Worm (Caenorhabditis elegans) whole organism, L1 larva: ENCODE measurements around the gene ceh-83.

Experiments used
- C34B4.2 ChIP-seq: sonication (generic microtip); optimal IDR thresholded peaks from 2 replicates; lab custom pipeline; 2017; ENCODE audit warnings: mild to moderate bottlenecking, missing genetic modification characterization, missing compliant biosample characterization
- F16B12.6 ChIP-seq: fragments of 150-350 bp; optimal IDR thresholded peaks from 2 replicates; lab custom pipeline; 2014; ENCODE audit warnings: missing biosample characterization, missing genetic modification characterization
- ama-1 ChIP-seq: fragments of 150-350 bp; optimal IDR thresholded peaks from 2 replicates; lab custom pipeline; 2014
- ceh-63 ChIP-seq: fragments of 200-800 bp; sonication (Bioruptor generic); optimal IDR thresholded peaks from 2 replicates; lab custom pipeline; 2018; ENCODE audit warnings: mild to moderate bottlenecking, missing genetic modification characterization, missing compliant biosample characterization
- ceh-8 ChIP-seq: fragments of 200-800 bp; sonication (Bioruptor generic); optimal IDR thresholded peaks from 2 replicates; lab custom pipeline; 2018; ENCODE audit warnings: mild to moderate bottlenecking, missing genetic modification characterization, moderate library complexity, missing compliant biosample characterization
- ceh-82 ChIP-seq, 3 experiments: fragments of 150-350 bp in 1 of 3; sonication (generic microtip) in 2 of 3; optimal IDR thresholded peaks; 2 replicates each; lab custom pipeline; 2014 to 2017; ENCODE audit warnings: missing biosample characterization in 3 of 3, missing genetic modification characterization in 3 of 3
- ceh-90 ChIP-seq: sonication (generic microtip); optimal IDR thresholded peaks from 2 replicates; lab custom pipeline; 2016; ENCODE audit warnings: missing genetic modification characterization, missing compliant biosample characterization
- ces-1 ChIP-seq: fragments of 150-350 bp; optimal IDR thresholded peaks from 2 replicates; lab custom pipeline; 2014; ENCODE audit warnings: missing biosample characterization, missing genetic modification reagents, missing genetic modification characterization
- dpl-1 ChIP-seq, 3 experiments: fragments of 150-350 bp in 2 of 3; sonication (generic microtip) in 1 of 3; optimal IDR thresholded peaks; 2 replicates each; lab custom pipeline; 2014 to 2017; ENCODE audit warnings: missing biosample characterization in 3 of 3, missing genetic modification characterization in 3 of 3, missing genetic modification reagents in 3 of 3
- egl-13 ChIP-seq: sonication (generic microtip); optimal IDR thresholded peaks from 2 replicates; lab custom pipeline; 2016; ENCODE audit warnings: missing genotype, missing genetic modification reagents, missing genetic modification characterization, missing compliant biosample characterization
- egl-27 ChIP-seq, 2 experiments: fragments of 150-350 bp in 1 of 2; sonication (generic microtip); optimal IDR thresholded peaks; 3 replicates each; lab custom pipeline; 2017 to 2018; ENCODE audit warnings: missing biosample characterization in 2 of 2, missing genetic modification characterization in 2 of 2, missing genetic modification reagents in 2 of 2
- ets-5 ChIP-seq: fragments of 200-800 bp; sonication (Bioruptor generic); IDR thresholded peaks from 2 replicates; pipeline ENCODE4 v1.3.6; 2022; ENCODE audit warnings: missing genetic modification characterization, missing compliant biosample characterization
- hpl-2 ChIP-seq: fragments of 150-350 bp; optimal IDR thresholded peaks from 2 replicates; lab custom pipeline; 2014; ENCODE audit warnings: missing biosample characterization, missing genetic modification reagents, missing genetic modification characterization
- irx-1 ChIP-seq: sonication (generic microtip); optimal IDR thresholded peaks from 2 replicates; lab custom pipeline; 2016; ENCODE audit warnings: missing genetic modification characterization, missing compliant biosample characterization
- jun-1 ChIP-seq: fragments of 150-350 bp; optimal IDR thresholded peaks from 2 replicates; lab custom pipeline; 2014; ENCODE audit warnings: missing biosample characterization, missing genetic modification reagents, missing genetic modification characterization
- nhr-11 ChIP-seq: fragments of 150-350 bp; optimal IDR thresholded peaks from 2 replicates; lab custom pipeline; 2014; ENCODE audit warnings: missing biosample characterization, missing genetic modification characterization
- nhr-12 ChIP-seq: sonication (generic microtip); optimal IDR thresholded peaks from 2 replicates; lab custom pipeline; 2017; ENCODE audit warnings: missing biosample characterization, missing genetic modification characterization
- nhr-19 ChIP-seq: fragments of 200-800 bp; sonication (Bioruptor generic); conservative IDR thresholded peaks from 2 replicates; pipeline ENCODE4 v1.3.6; 2022; ENCODE audit warnings: missing genetic modification characterization, missing compliant biosample characterization
- nhr-20 ChIP-seq: sonication (generic microtip); optimal IDR thresholded peaks from 2 replicates; lab custom pipeline; 2016; ENCODE audit warnings: mild to moderate bottlenecking, missing genetic modification characterization, missing compliant biosample characterization
- nhr-237 ChIP-seq: fragments of 150-350 bp; optimal IDR thresholded peaks from 2 replicates; lab custom pipeline; 2014; ENCODE audit warnings: missing biosample characterization, missing genetic modification characterization
- nhr-28 ChIP-seq: fragments of 150-350 bp; optimal IDR thresholded peaks from 2 replicates; lab custom pipeline; 2014; ENCODE audit warnings: missing biosample characterization, missing genetic modification characterization
- nhr-47 ChIP-seq: sonication (generic microtip); optimal IDR thresholded peaks from 2 replicates; lab custom pipeline; 2016; ENCODE audit warnings: mild to moderate bottlenecking, missing genetic modification characterization, moderate library complexity, missing compliant biosample characterization
- nhr-84 ChIP-seq: sonication (generic microtip); optimal IDR thresholded peaks from 2 replicates; lab custom pipeline; 2017; ENCODE audit warnings: missing biosample characterization, missing genetic modification characterization
- pax-3 ChIP-seq: fragments of 200-800 bp; sonication (Bioruptor generic); optimal IDR thresholded peaks from 2 replicates; lab custom pipeline; 2018; ENCODE audit warnings: mild to moderate bottlenecking, missing genetic modification characterization, moderate library complexity, missing compliant biosample characterization
- pqm-1 ChIP-seq: sonication (generic microtip); optimal IDR thresholded peaks from 3 replicates; lab custom pipeline; 2017; ENCODE audit warnings: missing biosample characterization, missing genetic modification characterization
- skn-1 ChIP-seq: fragments of 150-350 bp; optimal IDR thresholded peaks from 2 replicates; lab custom pipeline; 2014; ENCODE audit warnings: missing biosample characterization, missing genetic modification characterization
- snpc-4 ChIP-seq: fragments of 150-350 bp; optimal IDR thresholded peaks from 2 replicates; lab custom pipeline; 2014; ENCODE audit warnings: missing biosample characterization, missing genetic modification characterization
- snu-23 ChIP-seq: sonication (generic microtip); optimal IDR thresholded peaks from 2 replicates; lab custom pipeline; 2016; ENCODE audit warnings: missing genetic modification characterization, missing compliant biosample characterization
- sox-4 ChIP-seq: sonication (generic microtip); optimal IDR thresholded peaks from 2 replicates; lab custom pipeline; 2016; ENCODE audit warnings: missing genetic modification characterization, missing compliant biosample characterization
- sptf-1 ChIP-seq: fragments of 150-350 bp; optimal IDR thresholded peaks from 2 replicates; lab custom pipeline; 2014; ENCODE audit warnings: missing biosample characterization, missing genetic modification characterization
- unc-30 ChIP-seq: sonication (generic microtip); optimal IDR thresholded peaks from 2 replicates; lab custom pipeline; 2017; ENCODE audit warnings: missing biosample characterization, missing genetic modification characterization
- unc-62 ChIP-seq: fragments of 150-350 bp; optimal IDR thresholded peaks from 2 replicates; lab custom pipeline; 2014; ENCODE audit warnings: missing biosample characterization, missing genetic modification reagents, missing genetic modification characterization
- unc-98 ChIP-seq: fragments of 200-800 bp; sonication (Bioruptor generic); IDR thresholded peaks from 2 replicates; pipeline ENCODE4 v1.3.6; 2022; ENCODE audit warnings: missing genetic modification characterization, missing compliant biosample characterization
- vab-15 ChIP-seq: sonication (generic microtip); optimal IDR thresholded peaks from 2 replicates; lab custom pipeline; 2017; ENCODE audit warnings: missing genotype, mild to moderate bottlenecking, missing genetic modification characterization, missing compliant biosample characterization
- zag-1 ChIP-seq: fragments of 150-350 bp; optimal IDR thresholded peaks from 2 replicates; lab custom pipeline; 2014; ENCODE audit warnings: missing biosample characterization, missing genetic modification characterization
- zip-4 ChIP-seq: fragments of 200-800 bp; sonication (Bioruptor generic); optimal IDR thresholded peaks from 2 replicates; lab custom pipeline; 2018; ENCODE audit warnings: mild to moderate bottlenecking, missing genetic modification characterization, moderate library complexity, missing compliant biosample characterization
- ztf-11 ChIP-seq, 2 experiments: sonication (generic microtip); optimal IDR thresholded peaks; 2 replicates each; lab custom pipeline; 2016 to 2017; ENCODE audit warnings: missing genetic modification characterization in 2 of 2, missing biosample characterization in 1 of 2, missing compliant biosample characterization in 1 of 2

The ceh-83 gene

ce11 chrII:1709959-1710358, 26.4 kb downstream of the ceh-83 start, which contains the start of gene fbxa-184:
Gene fbxa-184, plus strand, starts transcription at chrII:1710259.
- TF ChIP-seq zag-1 (tag; lab: Kevin White, UChicago) (no peak), pqm-1 (no peak), egl-13 (tag; lab: Kevin White, UChicago) (no peak), ceh-82 (tag; optimal IDR thresholded peaks at IDR 0.05; lab: Kevin White, UChicago) (no peak), jun-1 (tag; lab: Kevin White, UChicago) (no peak), pax-3 (tag; lab: Kevin White, UChicago) (no peak), snu-23 (GFP tag; lab: Kevin White, UChicago) (no peak), nhr-47 (tag; lab: Kevin White, UChicago) (no peak), ama-1 (lab: Kevin White, UChicago) (no peak), nhr-11 (tag; lab: Kevin White, UChicago) (no peak), ceh-63 (GFP tag; lab: Kevin White, UChicago) (no peak), ces-1 (no peak)

- TF ChIP-seq hpl-2 (no peak), skn-1 (tag; lab: Kevin White, UChicago) (no peak), nhr-28 (tag; lab: Kevin White, UChicago) (no peak), ets-5 (GFP tag; lab: Robert Waterston, UW) (no peak), zag-1 (tag; lab: Kevin White, UChicago) (no peak), nhr-19 (GFP tag; lab: Robert Waterston, UW) (no peak), vab-15 (tag; lab: Kevin White, UChicago) (no peak), dpl-1 (GFP tag; optimal IDR thresholded peaks at IDR 0.05; lab: Kevin White, UChicago) (no peak)
Observed at ce11 chrII:1706385-1706784, 29.9 kb downstream of the ceh-83 start, which contains the start of gene sdz-18. Gene sdz-18, minus strand, starts transcription at chrII:1706485.

- TF ChIP-seq ceh-90 (tag; lab: Kevin White, UChicago) (no peak), snpc-4 (tag; lab: Kevin White, UChicago) (no peak), zip-4 (GFP tag; lab: Kevin White, UChicago) (no peak), ceh-8 (GFP tag; lab: Kevin White, UChicago) (no peak), nhr-12 (tag; lab: Kevin White, UChicago) (no peak), zag-1 (tag; lab: Kevin White, UChicago) (no peak), nhr-84 (tag; lab: Kevin White, UChicago) (no peak), sox-4 (tag; lab: Kevin White, UChicago) (no peak)
Observed at ce11 chrII:1703363-1703762, 33.0 kb downstream of the ceh-83 start, which contains the start of gene fbxb-47. Gene fbxb-47, minus strand, starts transcription at chrII:1703463.

ce11 chrII:1695861-1696260, 40.5 kb downstream of the ceh-83 start, which contains the start of gene F58E1.13:
Gene F58E1.13, minus strand, starts transcription at chrII:1695872.
- TF ChIP-seq unc-98 (GFP tag; lab: Robert Waterston, UW): no peak
- TF ChIP-seq ceh-90 (tag; lab: Kevin White, UChicago): no peak
- no peak for TF ChIP-seq ceh-63 (GFP tag; lab: Kevin White, UChicago)
- TF ChIP-seq unc-30: no peak
- TF ChIP-seq nhr-20 (tag; lab: Kevin White, UChicago): no peak
- TF ChIP-seq sptf-1 (tag; lab: Kevin White, UChicago): no peak
- no peak for TF ChIP-seq ztf-11 (tag; optimal IDR thresholded peaks at IDR 0.05; lab: Kevin White, UChicago)
- no peak for TF ChIP-seq C34B4.2
- TF ChIP-seq zag-1 (tag; lab: Kevin White, UChicago): no peak
- no peak for TF ChIP-seq egl-27 (tag; optimal IDR thresholded peaks at IDR 0.05; lab: Kevin White, UChicago)
- TF ChIP-seq egl-13 (tag; lab: Kevin White, UChicago): no peak
- no peak for TF ChIP-seq irx-1 (tag; lab: Kevin White, UChicago)
- TF ChIP-seq F16B12.6 (tag; lab: Kevin White, UChicago): no peak
- TF ChIP-seq pax-3 (tag; lab: Kevin White, UChicago): no peak
- TF ChIP-seq unc-62 (GFP tag; lab: Kevin White, UChicago): no peak
- TF ChIP-seq nhr-237 (tag; lab: Kevin White, UChicago): no peak
- TF ChIP-seq pqm-1: no peak
